Worm (Caenorhabditis elegans): ENCODE results near the gene arc-1.

DNA sequence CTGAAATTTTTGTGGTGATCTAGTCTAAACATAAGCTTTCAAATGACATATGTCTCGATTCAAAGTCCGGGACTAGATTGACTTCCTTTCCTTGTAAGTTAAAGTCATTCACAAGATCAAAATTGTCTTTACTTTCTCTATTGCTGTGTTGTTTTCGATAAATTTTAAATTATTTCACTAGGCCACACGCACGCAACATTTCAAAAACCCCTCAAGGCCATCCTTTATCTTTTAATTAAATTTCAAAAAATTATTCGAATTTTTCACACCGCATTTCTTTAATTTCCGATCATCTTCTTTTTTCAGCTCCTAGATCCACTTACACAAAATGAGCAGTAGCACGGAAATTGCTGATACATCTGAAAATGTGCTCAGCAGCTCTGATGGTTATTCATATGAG lies 38.5 kb upstream of the arc-1 start, which contains the start of gene ZK1307.7:
- TF ChIP-seq flt-1 (GFP tag; IDR thresholded peaks at IDR 0.05) (no peak), klf-2 (GFP tag; conservative IDR thresholded peaks at IDR 0.05) (no peak)
